Fruit fly (Drosophila melanogaster): ENCODE data around the gene CG43074.

DNA sequence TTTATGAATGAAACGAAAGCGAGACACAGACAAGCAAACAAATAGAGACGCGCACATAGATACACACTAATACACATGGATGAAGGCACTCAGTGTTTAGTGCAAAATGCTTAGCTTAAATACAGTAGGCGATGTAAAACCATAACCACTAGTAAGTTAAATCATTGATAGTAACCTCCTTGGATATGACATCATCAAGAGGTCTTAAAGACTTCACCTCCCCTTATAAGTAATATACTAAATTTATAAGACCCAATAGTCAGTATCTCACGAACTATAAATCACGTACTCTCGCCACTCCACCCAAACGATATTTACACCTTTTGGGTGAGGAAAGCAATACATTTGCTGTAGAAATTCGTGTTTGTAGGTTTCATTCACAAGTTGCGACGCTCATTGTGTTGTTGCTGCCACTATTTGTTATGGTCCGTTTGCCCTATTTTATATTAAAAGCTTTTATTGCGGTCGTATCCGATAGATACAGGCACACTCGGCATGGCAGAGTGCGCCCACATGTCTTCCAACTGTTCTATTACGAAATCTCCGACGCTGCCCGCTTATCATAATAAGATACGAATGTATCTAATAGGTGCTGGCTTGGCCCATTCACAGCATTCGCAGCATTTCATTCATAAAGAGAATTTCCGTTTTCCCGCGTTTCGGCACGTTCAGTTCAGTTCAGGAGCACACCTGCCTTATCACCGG, 46.6 kb downstream of the CG43074 start:
- TF ChIP-seq fkh (GFP tag; optimal IDR thresholded peaks at IDR 0.05) (peak; percentile 35), Gug (GFP tag; IDR thresholded peaks at IDR 0.05) (no peak), Sox102F (GFP tag; optimal IDR thresholded peaks at IDR 0.05) (no peak), CG8632 (GFP tag; optimal IDR thresholded peaks at IDR 0.05) (no peak)
